Worm (Caenorhabditis elegans): ENCODE measurements around the gene cpi-2.
A peak's percentile ranks its signal among the peaks of the same experiment; 100 is the strongest.
"Not testable (repeated sequence)": the region's sequence is repeated elsewhere in the genome, so short reads cannot be mapped to it uniquely, and the experiment has no call there.

cpi-2 gene

ce11 chrV:6031585-6031984 is 12.3 kb upstream of the cpi-2 start:
- no peak for TF ChIP-seq dao-5 (tag; optimal IDR thresholded peaks at IDR 0.05)

- no peak for TF ChIP-seq W03F9.2 (tag; optimal IDR thresholded peaks at IDR 0.05)
- no peak for TF ChIP-seq him-1 (tag; optimal IDR thresholded peaks at IDR 0.05)
- no peak for TF ChIP-seq dao-5 (tag; optimal IDR thresholded peaks at IDR 0.05)
Observed at ce11 chrV:6033512-6033911, 10.3 kb upstream of the cpi-2 start.

ce11 chrV:6034714-6035113 is 9.1 kb upstream of the cpi-2 start, which contains the start of gene dhs-17:
Gene dhs-17, minus strand, starts transcription at chrV:6034814.
- no peak for TF ChIP-seq dao-5 (tag; optimal IDR thresholded peaks at IDR 0.05)
- TF ChIP-seq W03F9.2 (tag; optimal IDR thresholded peaks at IDR 0.05): no peak
- no peak for TF ChIP-seq him-1 (tag; optimal IDR thresholded peaks at IDR 0.05)

ce11 chrV:6036547-6036946 is 7.3 kb upstream of the cpi-2 start:
- no peak for TF ChIP-seq W03F9.2 (tag; optimal IDR thresholded peaks at IDR 0.05)
- TF ChIP-seq dao-5 (tag; optimal IDR thresholded peaks at IDR 0.05): no peak

ce11 chrV:6038405-6039151 is 5.3 kb upstream of the cpi-2 start, which contains the start of gene F29G9.1:
Gene F29G9.1, plus strand, starts transcription at chrV:6039101.
- not testable (repeated sequence) for TF ChIP-seq him-1, dao-5, W03F9.2 (tag; optimal IDR thresholded peaks at IDR 0.05)

ce11 chrV:6041375-6041774 is 2.5 kb upstream of the cpi-2 start, which contains the start of gene R01B10.2:
Gene R01B10.2, minus strand, starts transcription at chrV:6041475.
- TF ChIP-seq dao-5 (tag; optimal IDR thresholded peaks at IDR 0.05) (no peak), W03F9.2 (tag; optimal IDR thresholded peaks at IDR 0.05) (no peak), him-1 (tag; optimal IDR thresholded peaks at IDR 0.05) (no peak)

ce11 chrV:6044448-6044847 is 586 bp downstream of the cpi-2 start:
- TF ChIP-seq him-1 (tag; optimal IDR thresholded peaks at IDR 0.05) (no peak), W03F9.2 (tag; optimal IDR thresholded peaks at IDR 0.05) (no peak), dao-5 (tag; optimal IDR thresholded peaks at IDR 0.05) (no peak)

- no peak for TF ChIP-seq dao-5 (tag; optimal IDR thresholded peaks at IDR 0.05)
- TF ChIP-seq him-1 (tag; optimal IDR thresholded peaks at IDR 0.05): no peak
- no peak for TF ChIP-seq W03F9.2 (tag; optimal IDR thresholded peaks at IDR 0.05)
Observed at ce11 chrV:6044853-6045594, 1.2 kb downstream of the cpi-2 start, which contains the start of gene R01B10.3. Gene R01B10.3, minus strand, starts transcription at chrV:6045129.

ce11 chrV:6047818-6048217 is 4.0 kb downstream of the cpi-2 start, which contains the start of gene pgap-3:
Gene pgap-3, minus strand, starts transcription at chrV:6047918.
- TF ChIP-seq dao-5 (tag; optimal IDR thresholded peaks at IDR 0.05): no peak
- TF ChIP-seq him-1 (tag; optimal IDR thresholded peaks at IDR 0.05): no peak
- no peak for TF ChIP-seq W03F9.2 (tag; optimal IDR thresholded peaks at IDR 0.05)

ce11 chrV:6051159-6051558 is 7.3 kb downstream of the cpi-2 start, which contains the start of gene jamp-1:
Gene jamp-1, minus strand, starts transcription at chrV:6051259.
- TF ChIP-seq W03F9.2 (tag; optimal IDR thresholded peaks at IDR 0.05) (no peak), dao-5 (tag; optimal IDR thresholded peaks at IDR 0.05) (no peak), him-1 (tag; optimal IDR thresholded peaks at IDR 0.05) (no peak)

ce11 chrV:6053188-6053687 is 9.4 kb downstream of the cpi-2 start, which contains the start of gene seip-1:
Gene seip-1, minus strand, starts transcription at chrV:6053238.
- TF ChIP-seq W03F9.2 (tag; optimal IDR thresholded peaks at IDR 0.05): peak; percentile 92
- peak; percentile 56 for TF ChIP-seq him-1 (tag; optimal IDR thresholded peaks at IDR 0.05)
- no peak for TF ChIP-seq dao-5 (tag; optimal IDR thresholded peaks at IDR 0.05)

ce11 chrV:6055289-6055688 is 11.4 kb downstream of the cpi-2 start, which contains the start of gene srd-20:
Gene srd-20, plus strand, starts transcription at chrV:6055589.
- TF ChIP-seq dao-5 (tag; optimal IDR thresholded peaks at IDR 0.05) (no peak), him-1 (tag; optimal IDR thresholded peaks at IDR 0.05) (no peak), W03F9.2 (tag; optimal IDR thresholded peaks at IDR 0.05) (no peak)

- TF ChIP-seq W03F9.2 (tag; optimal IDR thresholded peaks at IDR 0.05): no peak
- TF ChIP-seq dao-5 (tag; optimal IDR thresholded peaks at IDR 0.05): no peak
- no peak for TF ChIP-seq him-1 (tag; optimal IDR thresholded peaks at IDR 0.05)
Observed at ce11 chrV:6063330-6063729, 19.5 kb downstream of the cpi-2 start, which contains the start of gene Y38A10A.2. Gene Y38A10A.2, minus strand, starts transcription at chrV:6063430.

- TF ChIP-seq dao-5 (tag; optimal IDR thresholded peaks at IDR 0.05) (no peak), him-1 (tag; optimal IDR thresholded peaks at IDR 0.05) (no peak), W03F9.2 (tag; optimal IDR thresholded peaks at IDR 0.05) (no peak)
Observed at ce11 chrV:6067112-6067511, 23.2 kb downstream of the cpi-2 start, which contains the start of gene srh-10. Gene srh-10, minus strand, starts transcription at chrV:6067140.

All from whole organism, L4/young adult.